Fruit fly (Drosophila melanogaster) whole organism, embryonic: Measurements from ENCODE around the gene PpD6.

Experiments used
- Ada2b ChIP-seq: fragments of 200-800 bp; sonication (Bioruptor generic); IDR thresholded peaks from 2 replicates; pipeline ENCODE4 v1.3.6; 2022; ENCODE audit warnings: missing biosample characterization, missing genetic modification characterization
- Atf6 ChIP-seq: fragments of 200-800 bp; sonication (Bioruptor generic); IDR thresholded peaks from 2 replicates; pipeline ENCODE4 v1.3.6; 2022; ENCODE audit warnings: missing biosample characterization, missing genetic modification characterization
- Bteb2 ChIP-seq: fragments of 200-800 bp; sonication (Bioruptor generic); optimal IDR thresholded peaks from 2 replicates; lab custom pipeline; 2016; ENCODE audit warnings: missing biosample characterization, missing genetic modification characterization
- CG10147 ChIP-seq: fragments of 200-800 bp; sonication (Bioruptor generic); optimal IDR thresholded peaks from 2 replicates; lab custom pipeline; 2019; ENCODE audit warnings: missing biosample characterization, mild to moderate bottlenecking, missing genetic modification characterization, moderate library complexity
- CG12219 ChIP-seq: fragments of 200-800 bp; sonication (Bioruptor generic); optimal IDR thresholded peaks from 3 replicates; lab custom pipeline; 2018; ENCODE audit warnings: missing biosample characterization, mild to moderate bottlenecking, missing genetic modification characterization
- CG12744 ChIP-seq: fragments of 200-800 bp; sonication (Bioruptor generic); optimal IDR thresholded peaks from 2 replicates; lab custom pipeline; 2016; ENCODE audit warnings: missing biosample characterization, missing genetic modification characterization
- CG13624 ChIP-seq: fragments of 200-800 bp; sonication (Bioruptor generic); optimal IDR thresholded peaks from 2 replicates; lab custom pipeline; 2016; ENCODE audit warnings: missing biosample characterization, missing genetic modification characterization
- CG14050 ChIP-seq: fragments of 200-800 bp; sonication (Bioruptor generic); IDR thresholded peaks from 3 replicates; pipeline ENCODE4 v1.3.6; 2022; ENCODE audit warnings: missing biosample characterization, missing genetic modification characterization
- CG14710 ChIP-seq: fragments of 200-800 bp; sonication (Bioruptor generic); optimal IDR thresholded peaks from 3 replicates; lab custom pipeline; 2019; ENCODE audit warnings: missing biosample characterization, mild to moderate bottlenecking, missing genetic modification characterization, moderate library complexity
- CG14965 ChIP-seq: fragments of 200-800 bp; sonication (Bioruptor generic); optimal IDR thresholded peaks from 2 replicates; lab custom pipeline; 2016; ENCODE audit warnings: missing biosample characterization, missing genetic modification characterization, borderline replicate concordance
- CG15514 ChIP-seq: fragments of 200-800 bp; sonication (Bioruptor generic); optimal IDR thresholded peaks from 3 replicates; lab custom pipeline; 2017; ENCODE audit warnings: missing biosample characterization, missing genetic modification characterization, mild to moderate bottlenecking, moderate library complexity, missing genetic modification reagents
- CG17385 ChIP-seq: fragments of 200-800 bp; sonication (Bioruptor generic); optimal IDR thresholded peaks from 3 replicates; lab custom pipeline; 2018; ENCODE audit warnings: missing biosample characterization, mild to moderate bottlenecking, missing genetic modification characterization
- CG18599 ChIP-seq: fragments of 200-800 bp; sonication (Bioruptor generic); optimal IDR thresholded peaks from 3 replicates; lab custom pipeline; 2017; ENCODE audit warnings: missing biosample characterization, missing genetic modification characterization, mild to moderate bottlenecking, moderate library complexity, missing genetic modification reagents
- CG34422 ChIP-seq: fragments of 200-800 bp; sonication (Bioruptor generic); IDR thresholded peaks from 3 replicates; pipeline ENCODE4 v1.3.6; 2022; ENCODE audit warnings: missing biosample characterization, missing genetic modification characterization
- CG3726 ChIP-seq: fragments of 200-800 bp; sonication (Bioruptor generic); IDR thresholded peaks from 3 replicates; pipeline ENCODE4, ENCODE4 v1.3.6; 2022; ENCODE audit warnings: missing biosample characterization, missing genetic modification characterization
- CG3847 ChIP-seq: fragments of 200-800 bp; sonication (Bioruptor generic); IDR thresholded peaks from 2 replicates; pipeline ENCODE4 v1.3.6; 2022; ENCODE audit warnings: missing biosample characterization, missing genetic modification characterization
- CG42726 ChIP-seq: fragments of 200-800 bp; sonication (Bioruptor generic); IDR thresholded peaks from 2 replicates; pipeline ENCODE4 v1.3.6; 2022; ENCODE audit warnings: missing biosample characterization, missing genetic modification characterization; ENCODE audit not compliant: partially characterized antibody
- CG43689 ChIP-seq: fragments of 200-800 bp; sonication (Bioruptor generic); IDR thresholded peaks from 2 replicates; pipeline ENCODE4 v1.3.6; 2022; ENCODE audit warnings: missing biosample characterization, missing genetic modification characterization
- CG4424 ChIP-seq: fragments of 200-800 bp; sonication (Bioruptor generic); optimal IDR thresholded peaks from 3 replicates; lab custom pipeline; 2016; ENCODE audit warnings: missing biosample characterization, missing genetic modification characterization
- CG8388 ChIP-seq: fragments of 200-800 bp; sonication (Bioruptor generic); optimal IDR thresholded peaks from 2 replicates; lab custom pipeline; 2019; ENCODE audit warnings: missing biosample characterization, mild to moderate bottlenecking, missing genetic modification characterization, moderate library complexity
- Dad ChIP-seq: fragments of 200-800 bp; sonication (Bioruptor generic); optimal IDR thresholded peaks from 3 replicates; lab custom pipeline; 2016; ENCODE audit warnings: missing biosample characterization, missing genetic modification characterization
- Dll ChIP-seq: fragments of 200-800 bp; sonication (Bioruptor generic); IDR thresholded peaks from 4 replicates; pipeline ENCODE4 v1.3.6; 2022; ENCODE audit warnings: missing biosample characterization, missing genetic modification characterization; ENCODE audit not compliant: partially characterized antibody
- Doc2 ChIP-seq: fragments of 200-800 bp; sonication (Bioruptor generic); IDR thresholded peaks from 2 replicates; pipeline ENCODE4 v1.3.6; 2022; ENCODE audit warnings: missing biosample characterization, missing genetic modification characterization
- Doc3 ChIP-seq: fragments of 200-800 bp; sonication (Bioruptor generic); IDR thresholded peaks from 3 replicates; pipeline ENCODE4 v1.3.6; 2022; ENCODE audit warnings: missing biosample characterization, missing genetic modification characterization; ENCODE audit not compliant: partially characterized antibody
- Dp ChIP-seq: fragments of 200-800 bp; sonication (Bioruptor generic); optimal IDR thresholded peaks from 2 replicates; lab custom pipeline; 2018; ENCODE audit warnings: missing biosample characterization, mild to moderate bottlenecking, missing genetic modification characterization, moderate library complexity
- Hr51 ChIP-seq, 2 experiments: fragments of 200-800 bp; sonication (Bioruptor generic); optimal IDR thresholded peaks; 2 replicates in 1 of 2; 3 replicates in 1 of 2; lab custom pipeline; 2016 to 2018; ENCODE audit warnings: missing biosample characterization in 2 of 2, missing genetic modification characterization in 2 of 2, mild to moderate bottlenecking in 1 of 2, moderate library complexity in 1 of 2
- Jarid2 ChIP-seq: fragments of 200-800 bp; sonication (Bioruptor generic); optimal IDR thresholded peaks from 3 replicates; lab custom pipeline; 2017; ENCODE audit warnings: mild to moderate bottlenecking, missing biosample characterization, missing genetic modification reagents, missing genetic modification characterization
- Mrtf ChIP-seq: fragments of 200-800 bp; sonication (Bioruptor generic); IDR thresholded peaks from 3 replicates; pipeline ENCODE4 v1.3.6; 2022; ENCODE audit warnings: missing biosample characterization, missing genetic modification characterization
- NfI ChIP-seq: fragments of 200-800 bp; sonication (Bioruptor generic); optimal IDR thresholded peaks from 3 replicates; lab custom pipeline; 2018; ENCODE audit warnings: missing biosample characterization, mild to moderate bottlenecking, missing genetic modification characterization, moderate library complexity
- Xrp1 ChIP-seq: fragments of 200-800 bp; sonication (Bioruptor generic); IDR thresholded peaks from 2 replicates; pipeline ENCODE4 v1.3.6; 2022; ENCODE audit warnings: missing biosample characterization, missing genetic modification characterization
- al ChIP-seq: fragments of 200-800 bp; sonication (Bioruptor generic); IDR thresholded peaks from 2 replicates; pipeline ENCODE4 v1.3.6; 2022; ENCODE audit warnings: missing biosample characterization, missing genetic modification characterization
- ash1 ChIP-seq: fragments of 200-800 bp; sonication (Bioruptor generic); optimal IDR thresholded peaks from 2 replicates; lab custom pipeline; 2018; ENCODE audit warnings: missing biosample characterization, mild to moderate bottlenecking, missing genetic modification characterization
- bsh ChIP-seq, 2 experiments: fragments of 200-800 bp; sonication (Bioruptor generic); optimal IDR thresholded peaks; 2 replicates each; lab custom pipeline; 2017 to 2018; ENCODE audit warnings: mild to moderate bottlenecking in 2 of 2, missing biosample characterization in 2 of 2, missing genetic modification characterization in 2 of 2, moderate library complexity in 1 of 2
- ci ChIP-seq: fragments of 200-800 bp; sonication (Bioruptor generic); IDR thresholded peaks from 3 replicates; pipeline ENCODE4 v1.3.6; 2022; ENCODE audit warnings: missing biosample characterization, missing genetic modification characterization
- da ChIP-seq: fragments of 200-800 bp; sonication (Bioruptor generic); optimal IDR thresholded peaks from 2 replicates; lab custom pipeline; 2016; ENCODE audit warnings: missing biosample characterization, missing genetic modification characterization
- hkb ChIP-seq, 2 experiments: fragments of 200-800 bp in 1 of 2; fragments of >200 bp in 1 of 2; sonication (Bioruptor generic) in 1 of 2; IDR thresholded peaks in 1 of 2; optimal IDR thresholded peaks in 1 of 2; 2 replicates each; pipeline versions ENCODE4 v1.3.6 to Lab custom; 2017 to 2022; ENCODE audit warnings: missing biosample characterization in 1 of 2, missing genetic modification characterization in 1 of 2
- jumu ChIP-seq: fragments of 200-800 bp; sonication (Bioruptor generic); optimal IDR thresholded peaks from 3 replicates; lab custom pipeline; 2016; ENCODE audit warnings: missing biosample characterization, missing genetic modification characterization
- lab ChIP-seq: fragments of 200-800 bp; sonication (Bioruptor generic); optimal IDR thresholded peaks from 3 replicates; lab custom pipeline; 2017; ENCODE audit warnings: missing biosample characterization, missing genetic modification characterization, mild to moderate bottlenecking, moderate library complexity, missing genetic modification reagents
- lilli ChIP-seq: fragments of 200-800 bp; sonication (Bioruptor generic); optimal IDR thresholded peaks from 3 replicates; lab custom pipeline; 2016; ENCODE audit warnings: missing biosample characterization, missing genetic modification characterization
- maf-S ChIP-seq: fragments of 200-800 bp; sonication (Bioruptor generic); optimal IDR thresholded peaks from 2 replicates; lab custom pipeline; 2016; ENCODE audit warnings: missing biosample characterization, missing genetic modification characterization
- nerfin-2 ChIP-seq: fragments of 200-800 bp; sonication (Bioruptor generic); IDR thresholded peaks from 2 replicates; pipeline ENCODE4 v1.3.6; 2022; ENCODE audit warnings: missing biosample characterization, missing genetic modification characterization; ENCODE audit not compliant: partially characterized antibody
- pan ChIP-seq, 4 experiments: fragments of >200 bp in 3 of 4; fragments of 200-800 bp in 1 of 4; sonication (Bioruptor generic) in 1 of 4; optimal IDR thresholded peaks in 3 of 4; IDR thresholded peaks in 1 of 4; 2 replicates each; pipeline versions ENCODE4 v1.3.6 to Lab custom; 2017 to 2022; ENCODE audit warnings: missing biosample characterization in 2 of 4, missing genetic modification characterization in 2 of 4, mixed read lengths in 1 of 4
- prd ChIP-seq, 3 experiments: fragments of >200 bp in 2 of 3; fragments of 200-800 bp in 1 of 3; sonication (Bioruptor generic) in 1 of 3; optimal IDR thresholded peaks in 2 of 3; IDR thresholded peaks in 1 of 3; 2 replicates in 2 of 3; 3 replicates in 1 of 3; pipeline versions ENCODE4 v1.3.6 to Lab custom; 2017 to 2022; ENCODE audit warnings: missing biosample characterization in 1 of 3, missing genetic modification characterization in 1 of 3
- sqz ChIP-seq: fragments of 200-800 bp; sonication (Bioruptor generic); optimal IDR thresholded peaks from 3 replicates; lab custom pipeline; 2018; ENCODE audit warnings: missing biosample characterization, mild to moderate bottlenecking, missing genetic modification characterization
- unpg ChIP-seq: fragments of 200-800 bp; sonication (Bioruptor generic); optimal IDR thresholded peaks from 3 replicates; lab custom pipeline; 2018; ENCODE audit warnings: missing biosample characterization, mild to moderate bottlenecking, missing genetic modification characterization, moderate library complexity
- vfl ChIP-seq: fragments of 200-800 bp; sonication (Bioruptor generic); optimal IDR thresholded peaks from 2 replicates; lab custom pipeline; 2016; ENCODE audit warnings: missing biosample characterization, missing genetic modification characterization
- wor ChIP-seq: fragments of 200-800 bp; sonication (Bioruptor generic); IDR thresholded peaks from 2 replicates; pipeline ENCODE4 v1.3.6; 2022; ENCODE audit warnings: missing biosample characterization, missing genetic modification characterization

PpD6 gene

DNA sequence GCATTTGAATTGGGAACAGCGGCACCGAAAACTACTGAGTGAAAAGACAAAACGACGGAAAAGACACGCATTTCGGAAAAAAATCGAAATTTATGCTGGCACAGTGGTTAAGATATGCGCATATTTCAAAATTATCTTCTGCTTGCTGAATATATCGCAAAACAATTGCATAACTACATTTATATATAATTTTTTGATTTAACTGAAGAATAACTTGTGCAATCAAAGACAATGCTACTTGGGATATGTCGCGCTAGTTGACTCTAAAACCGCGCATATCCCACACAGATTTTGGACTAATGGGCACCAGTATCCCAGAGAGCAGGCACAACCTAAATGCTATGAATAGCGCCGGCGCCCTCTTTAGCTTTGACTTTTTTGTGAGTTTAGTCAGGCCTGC lies 8.7 kb upstream of the PpD6 start (continued):
- TF ChIP-seq unpg (GFP tag; lab: Kevin White, UChicago) (peak; percentile 47), al (0 out of 2 replicates have a peak, but pooled peaks have one; percentile 9), Doc2 (0 out of 2 replicates have a peak, but pooled peaks have one; percentile 20), prd (optimal IDR thresholded peaks at IDR 0.05; lab: Kevin White, UChicago) (no peak), prd (GFP tag; IDR thresholded peaks at IDR 0.05; lab: Robert Waterston, UW) (peak; percentile 68), Bteb2 (GFP tag; lab: Kevin White, UChicago) (no peak), Ada2b (peak; percentile 39; the same call in 1 of the 2 replicates), nerfin-2 (GFP tag; lab: Robert Waterston, UW) (no peak), CG43689 (GFP tag; lab: Robert Waterston, UW) (no peak), CG14050 (peak; percentile 66; the same call in 2 of the 3 replicates), lilli (GFP tag; lab: Kevin White, UChicago) (peak; percentile 33), Jarid2 (GFP tag; lab: Kevin White, UChicago) (no peak), jumu (GFP tag; lab: Kevin White, UChicago) (no peak), CG18599 (peak; percentile 32), CG34422 (GFP tag; lab: Robert Waterston, UW) (peak; percentile 50; the same call in 1 of the 3 replicates), CG14965 (GFP tag; lab: Kevin White, UChicago) (no peak), wor (GFP tag; lab: Robert Waterston, UW) (peak; percentile 65; the same call in 1 of the 2 replicates), CG12744 (no peak), CG12219 (GFP tag; lab: Kevin White, UChicago) (peak; percentile 52), pan (optimal IDR thresholded peaks at IDR 0.05; lab: Kevin White, UChicago) (no peak), pan (GFP tag; optimal IDR thresholded peaks at IDR 0.05 in 1 of 2, IDR thresholded peaks at IDR 0.05 in 1 of 2) (peak in 1 of 2 experiments; percentile 75), NfI (GFP tag; lab: Kevin White, UChicago) (peak; percentile 36), bsh (GFP tag; optimal IDR thresholded peaks at IDR 0.05; lab: Kevin White, UChicago) (peak in 1 of 2 experiments; percentile 57), vfl (GFP tag; lab: Kevin White, UChicago) (no peak), CG8388 (peak; percentile 25), CG3726 (GFP tag; lab: Robert Waterston, UW) (0 out of 3 replicates have a peak, but pooled peaks have one; percentile 27), maf-S (GFP tag; lab: Kevin White, UChicago) (no peak), CG15514 (GFP tag; lab: Kevin White, UChicago) (no peak), da (GFP tag; lab: Kevin White, UChicago) (no peak), Hr51 (GFP tag; optimal IDR thresholded peaks at IDR 0.05; lab: Kevin White, UChicago) (peak in 1 of 2 experiments; percentile 69), Atf6 (GFP tag; lab: Robert Waterston, UW) (no peak), CG4424 (GFP tag; lab: Kevin White, UChicago) (peak; percentile 30), ci (GFP tag; lab: Robert Waterston, UW) (peak; percentile 72), sqz (peak; percentile 4), CG10147 (no peak), CG3847 (GFP tag; lab: Robert Waterston, UW) (0 out of 2 replicates have a peak, but pooled peaks have one; percentile 17), Xrp1 (GFP tag; lab: Robert Waterston, UW) (peak; percentile 75), Mrtf (GFP tag; lab: Robert Waterston, UW) (0 out of 3 replicates have a peak, but pooled peaks have one; percentile 53), ash1 (GFP tag; lab: Kevin White, UChicago) (no peak), hkb (optimal IDR thresholded peaks at IDR 0.05; lab: Kevin White, UChicago) (no peak), hkb (GFP tag; IDR thresholded peaks at IDR 0.05; lab: Robert Waterston, UW) (peak; percentile 70), lab (GFP tag; lab: Kevin White, UChicago) (peak; percentile 30), CG13624 (GFP tag; lab: Kevin White, UChicago) (peak; percentile 16), CG42726 (GFP tag; lab: Robert Waterston, UW) (no peak), CG14710 (tag; lab: Kevin White, UChicago) (peak; percentile 4), Dll (GFP tag; lab: Robert Waterston, UW) (no peak), CG17385 (peak; percentile 24), Doc3 (GFP tag; lab: Robert Waterston, UW) (no peak), Dp (GFP tag; lab: Kevin White, UChicago) (no peak), Dad (GFP tag; lab: Kevin White, UChicago) (peak; percentile 12)
